Worm (Caenorhabditis elegans): ENCODE measurements around the gene gldi-8.

ce11 chrIII:12606175-12606574, 6.6 kb upstream of the gldi-8 start:
- TF ChIP-seq ztf-4 (tag; optimal IDR thresholded peaks at IDR 0.05): no peak
- TF ChIP-seq nhr-28 (tag; optimal IDR thresholded peaks at IDR 0.05): no peak
- TF ChIP-seq lin-15B (tag; optimal IDR thresholded peaks at IDR 0.05): no peak
- TF ChIP-seq nhr-76 (tag; optimal IDR thresholded peaks at IDR 0.05): no peak
- no peak for TF ChIP-seq elt-3 (tag; optimal IDR thresholded peaks at IDR 0.05)
- no peak for TF ChIP-seq snpc-4 (tag; optimal IDR thresholded peaks at IDR 0.05)
- TF ChIP-seq pha-4 (tag; optimal IDR thresholded peaks at IDR 0.05): peak; percentile 30
- no peak for TF ChIP-seq aly-2 (tag; optimal IDR thresholded peaks at IDR 0.05)
- no peak for TF ChIP-seq fkh-10 (GFP tag; optimal IDR thresholded peaks at IDR 0.05)
- no peak for TF ChIP-seq ztf-11 (tag; optimal IDR thresholded peaks at IDR 0.05)
- TF ChIP-seq fos-1 (tag; optimal IDR thresholded peaks at IDR 0.05): no peak
- no peak for TF ChIP-seq R02D3.7 (tag; optimal IDR thresholded peaks at IDR 0.05)
- TF ChIP-seq nhr-11 (tag; optimal IDR thresholded peaks at IDR 0.05): no peak

Measured in whole organism, L3 larva.